Worm (Caenorhabditis elegans) whole organism, L4/young adult: ENCODE measurements around the gene F01E11.18.

Experiments used
- W03F9.2 ChIP-seq: fragments of 150-350 bp; optimal IDR thresholded peaks from 2 replicates; lab custom pipeline; 2014; ENCODE audit warnings: missing biosample characterization, missing genetic modification characterization
- dao-5 ChIP-seq: sonication (generic microtip); optimal IDR thresholded peaks from 2 replicates; lab custom pipeline; 2016; ENCODE audit warnings: missing genotype, missing genetic modification characterization, moderate library complexity, missing compliant biosample characterization
- him-1 ChIP-seq: sonication (generic microtip); optimal IDR thresholded peaks from 2 replicates; lab custom pipeline; 2016; ENCODE audit warnings: missing genotype, missing genetic modification reagents, missing genetic modification characterization, missing compliant biosample characterization

Gene F01E11.18

ce11 chrX:6989342-6989741 lies at the start of gene F01E11.18:
Gene F01E11.18, plus strand, starts transcription at chrX:6989642.
- TF ChIP-seq W03F9.2 (tag; lab: Kevin White, UChicago) (no peak), him-1 (tag; lab: Kevin White, UChicago) (no peak), dao-5 (tag; lab: Kevin White, UChicago) (no peak)

- TF ChIP-seq him-1 (tag; lab: Kevin White, UChicago) (no peak), dao-5 (tag; lab: Kevin White, UChicago) (no peak), W03F9.2 (tag; lab: Kevin White, UChicago) (no peak)
Measured at ce11 chrX:6939917-6940316, 49.5 kb upstream of the F01E11.18 start, which contains the start of gene C16E9.1. Gene C16E9.1, plus strand, starts transcription at chrX:6940217.

DNA sequence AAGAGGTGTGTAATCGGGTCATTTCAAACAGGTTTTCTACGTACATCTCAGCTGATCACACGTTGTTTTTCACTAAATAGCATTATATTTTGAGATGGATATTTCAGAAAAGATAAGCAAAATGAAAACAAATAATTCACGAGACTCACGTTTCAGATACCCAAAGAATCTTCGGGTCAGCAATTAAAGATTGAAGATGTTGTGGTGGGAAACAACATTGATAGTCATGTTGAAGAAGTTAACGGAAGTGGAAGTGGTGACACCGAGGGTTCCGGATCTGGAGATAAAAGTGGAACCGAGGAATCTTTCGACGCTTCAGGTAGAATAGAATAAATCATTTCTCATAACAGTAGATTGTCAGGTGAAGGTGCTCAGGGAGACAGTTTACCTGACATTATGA lies 48.7 kb upstream of the F01E11.18 start:
- TF ChIP-seq dao-5 (tag; lab: Kevin White, UChicago) (no peak), him-1 (tag; lab: Kevin White, UChicago) (no peak), W03F9.2 (tag; lab: Kevin White, UChicago) (no peak)

ce11 chrX:6941711-6942110 lies 47.7 kb upstream of the F01E11.18 start:
- TF ChIP-seq W03F9.2 (tag; lab: Kevin White, UChicago) (no peak), dao-5 (tag; lab: Kevin White, UChicago) (no peak), him-1 (tag; lab: Kevin White, UChicago) (no peak)

- TF ChIP-seq him-1 (tag; lab: Kevin White, UChicago) (no peak), W03F9.2 (tag; lab: Kevin White, UChicago) (no peak), dao-5 (tag; lab: Kevin White, UChicago) (no peak)
Measured at ce11 chrX:6946789-6947188, 42.7 kb upstream of the F01E11.18 start.

DNA sequence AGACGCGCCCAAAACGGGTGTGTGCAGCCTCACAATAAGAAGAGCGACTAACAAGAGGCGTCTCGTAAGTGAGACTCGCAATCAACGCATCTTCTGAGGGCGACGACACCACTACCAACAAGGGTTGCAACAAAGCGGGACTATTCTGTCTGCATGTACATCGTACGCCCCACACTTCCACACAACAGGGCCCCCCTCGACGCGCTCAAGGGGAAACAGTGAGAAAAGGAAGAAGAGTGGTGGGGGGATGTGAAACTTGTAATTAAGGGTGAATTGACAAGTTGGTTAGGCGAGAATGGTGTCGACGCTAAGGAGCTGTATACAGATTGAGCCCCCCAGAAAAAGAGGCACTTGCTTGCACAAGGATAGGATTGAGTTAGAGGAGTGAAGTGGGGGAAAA lies 36.1 kb upstream of the F01E11.18 start:
- no peak for TF ChIP-seq dao-5 (tag; lab: Kevin White, UChicago)
- TF ChIP-seq him-1 (tag; lab: Kevin White, UChicago) = no peak
- TF ChIP-seq W03F9.2 (tag; lab: Kevin White, UChicago) = no peak

DNA sequence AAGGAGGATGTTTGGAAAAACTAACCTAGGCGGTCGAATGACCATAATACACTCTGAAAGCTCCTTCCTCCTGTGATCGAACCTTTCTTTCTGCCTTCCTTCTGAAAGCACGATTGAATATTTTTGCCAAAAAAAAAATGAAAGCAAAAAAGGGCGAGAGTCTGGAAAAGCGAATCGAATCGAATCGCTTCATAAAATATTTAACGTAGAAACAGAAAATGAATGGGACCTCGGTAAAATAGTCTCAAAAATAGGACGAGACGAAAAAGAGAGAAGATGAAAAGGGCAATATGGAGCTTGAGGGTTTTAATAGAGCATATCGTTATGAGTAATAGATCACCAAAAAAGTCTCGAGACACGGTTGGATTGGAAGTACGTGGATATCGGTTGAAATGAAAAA lies 33.1 kb upstream of the F01E11.18 start, which contains the start of gene inx-1:
inx-1 (minus strand) TSS at position 101 of the 400 bp plus-strand sequence.
- TF ChIP-seq him-1 (tag; lab: Kevin White, UChicago) (no peak), dao-5 (tag; lab: Kevin White, UChicago) (no peak), W03F9.2 (tag; lab: Kevin White, UChicago) (no peak)

DNA sequence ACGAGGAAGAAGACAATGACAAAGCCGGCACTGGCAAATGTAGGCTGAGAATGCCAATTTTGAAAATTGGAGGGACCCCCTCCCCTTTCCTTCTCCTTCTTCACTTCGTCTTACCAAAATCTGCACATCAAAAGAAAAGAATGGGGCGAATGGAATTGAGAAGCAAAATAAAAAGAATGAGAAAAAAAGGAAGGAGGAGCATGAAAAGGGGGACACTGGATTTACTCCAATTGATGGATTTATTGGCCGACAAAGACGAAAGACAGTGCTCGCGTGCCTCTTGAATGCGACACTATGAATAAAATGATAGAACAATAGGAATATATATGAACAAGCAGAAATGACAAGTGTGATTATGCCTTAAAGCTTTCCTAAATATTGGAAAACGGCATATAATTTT lies 30.5 kb upstream of the F01E11.18 start:
- no peak for TF ChIP-seq dao-5 (tag; lab: Kevin White, UChicago)
- TF ChIP-seq him-1 (tag; lab: Kevin White, UChicago) = no peak
- no peak for TF ChIP-seq W03F9.2 (tag; lab: Kevin White, UChicago)

DNA sequence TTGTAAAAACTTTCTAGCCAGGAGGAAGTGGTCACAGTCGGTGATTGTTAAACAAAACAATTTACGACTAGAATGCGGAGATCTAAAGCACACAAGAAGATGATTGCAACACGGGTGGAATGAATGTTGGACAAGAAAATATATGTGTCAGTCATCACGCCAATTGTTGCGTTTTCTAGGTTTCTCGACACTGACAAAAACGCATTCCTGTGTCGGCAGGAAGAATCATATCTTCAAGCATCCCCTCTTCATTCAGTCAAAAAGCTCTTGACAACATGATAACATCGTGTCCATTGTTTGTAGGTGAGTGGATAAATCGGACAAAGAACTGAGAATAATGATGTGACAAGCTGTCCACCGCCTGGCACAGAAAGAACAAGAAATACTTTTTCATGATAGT lies 29.9 kb upstream of the F01E11.18 start:
- TF ChIP-seq him-1 (tag; lab: Kevin White, UChicago) (no peak), W03F9.2 (tag; lab: Kevin White, UChicago) (no peak), dao-5 (tag; lab: Kevin White, UChicago) (no peak)

DNA sequence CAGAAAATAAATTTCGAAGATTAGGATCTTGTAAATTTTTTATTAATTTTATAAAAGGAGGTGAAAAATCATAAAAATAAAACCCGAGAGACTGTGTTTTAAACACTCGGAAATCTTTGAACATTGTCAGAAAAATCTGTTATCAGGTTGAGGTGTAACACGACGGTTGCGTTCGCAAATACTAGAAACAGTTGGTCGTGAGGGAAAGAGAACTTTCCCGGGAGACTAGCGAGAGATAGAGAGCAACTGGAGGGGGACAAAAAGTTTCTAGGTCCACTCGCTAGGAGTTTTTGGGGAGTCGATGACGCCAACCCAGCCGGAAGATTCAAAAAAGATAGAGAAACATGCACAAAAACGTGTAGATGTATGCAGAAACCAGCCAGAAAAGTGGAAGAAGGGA lies 27.1 kb upstream of the F01E11.18 start:
- TF ChIP-seq W03F9.2 (tag; lab: Kevin White, UChicago) (no peak), him-1 (tag; lab: Kevin White, UChicago) (no peak)

- TF ChIP-seq him-1 (tag; lab: Kevin White, UChicago) (no peak), W03F9.2 (tag; lab: Kevin White, UChicago) (no peak), dao-5 (tag; lab: Kevin White, UChicago) (no peak)
Measured at ce11 chrX:6963842-6964241, 25.6 kb upstream of the F01E11.18 start.

ce11 chrX:6967057-6967456 lies 22.4 kb upstream of the F01E11.18 start, which contains the start of gene F01E11.3:
Gene F01E11.3, plus strand, starts transcription at chrX:6967357.
- TF ChIP-seq dao-5 (tag; lab: Kevin White, UChicago) = no peak
- no peak for TF ChIP-seq W03F9.2 (tag; lab: Kevin White, UChicago)

ce11 chrX:6968553-6968952 lies 20.9 kb upstream of the F01E11.18 start:
- TF ChIP-seq W03F9.2 (tag; lab: Kevin White, UChicago) = no peak
- no peak for TF ChIP-seq him-1 (tag; lab: Kevin White, UChicago)

ce11 chrX:6970134-6970533 lies 19.3 kb upstream of the F01E11.18 start:
- TF ChIP-seq dao-5 (tag; lab: Kevin White, UChicago) (no peak), W03F9.2 (tag; lab: Kevin White, UChicago) (no peak), him-1 (tag; lab: Kevin White, UChicago) (no peak)

ce11 chrX:6971301-6971700 lies 18.1 kb upstream of the F01E11.18 start:
- TF ChIP-seq him-1 (tag; lab: Kevin White, UChicago) (no peak), W03F9.2 (tag; lab: Kevin White, UChicago) (no peak), dao-5 (tag; lab: Kevin White, UChicago) (no peak)
